Worm (Caenorhabditis elegans): ENCODE data around the gene dmd-3.

Gene dmd-3

DNA sequence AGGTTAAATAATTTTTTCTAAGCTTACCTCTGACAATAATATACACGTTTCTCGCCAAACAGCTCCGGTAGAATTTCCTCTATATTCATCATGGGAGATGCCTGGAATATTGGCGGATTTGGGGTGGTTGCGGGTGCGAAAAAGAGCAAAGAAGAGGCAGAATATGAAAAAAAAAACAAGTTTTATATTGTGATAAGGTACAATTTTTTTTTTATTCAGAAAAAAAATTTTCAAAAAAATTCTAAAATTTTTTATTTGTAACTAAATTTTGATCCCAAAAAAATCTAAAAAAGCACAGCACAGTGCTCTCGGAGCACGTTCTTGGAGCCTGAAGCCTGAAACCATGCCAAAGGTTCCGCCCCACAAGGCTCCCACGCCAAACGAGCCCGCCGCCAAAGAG is at the start of gene dmd-3:
Gene dmd-3, minus strand, starts transcription at position 101 of the 400 bp plus-strand sequence.
- TF ChIP-seq drap-1 (GFP tag; optimal IDR thresholded peaks at IDR 0.05), result no peak
- no peak for TF ChIP-seq mab-5 (tag; optimal IDR thresholded peaks at IDR 0.05)
- no peak for TF ChIP-seq ham-2 (GFP tag; optimal IDR thresholded peaks at IDR 0.05)
- no peak for TF ChIP-seq M03D4.4 (tag; optimal IDR thresholded peaks at IDR 0.05)
- TF ChIP-seq bed-3 (GFP tag; optimal IDR thresholded peaks at IDR 0.05), result no peak
- no peak for TF ChIP-seq nhr-28 (tag; optimal IDR thresholded peaks at IDR 0.05)
- TF ChIP-seq zip-8 (tag; optimal IDR thresholded peaks at IDR 0.05), result no peak
- TF ChIP-seq mep-1 (tag; optimal IDR thresholded peaks at IDR 0.05), result no peak
- no peak for TF ChIP-seq ztf-11 (tag; optimal IDR thresholded peaks at IDR 0.05)
- no peak for TF ChIP-seq unc-62 (GFP tag; optimal IDR thresholded peaks at IDR 0.05)
- TF ChIP-seq ces-1 (GFP tag; optimal IDR thresholded peaks at IDR 0.05), result no peak

DNA sequence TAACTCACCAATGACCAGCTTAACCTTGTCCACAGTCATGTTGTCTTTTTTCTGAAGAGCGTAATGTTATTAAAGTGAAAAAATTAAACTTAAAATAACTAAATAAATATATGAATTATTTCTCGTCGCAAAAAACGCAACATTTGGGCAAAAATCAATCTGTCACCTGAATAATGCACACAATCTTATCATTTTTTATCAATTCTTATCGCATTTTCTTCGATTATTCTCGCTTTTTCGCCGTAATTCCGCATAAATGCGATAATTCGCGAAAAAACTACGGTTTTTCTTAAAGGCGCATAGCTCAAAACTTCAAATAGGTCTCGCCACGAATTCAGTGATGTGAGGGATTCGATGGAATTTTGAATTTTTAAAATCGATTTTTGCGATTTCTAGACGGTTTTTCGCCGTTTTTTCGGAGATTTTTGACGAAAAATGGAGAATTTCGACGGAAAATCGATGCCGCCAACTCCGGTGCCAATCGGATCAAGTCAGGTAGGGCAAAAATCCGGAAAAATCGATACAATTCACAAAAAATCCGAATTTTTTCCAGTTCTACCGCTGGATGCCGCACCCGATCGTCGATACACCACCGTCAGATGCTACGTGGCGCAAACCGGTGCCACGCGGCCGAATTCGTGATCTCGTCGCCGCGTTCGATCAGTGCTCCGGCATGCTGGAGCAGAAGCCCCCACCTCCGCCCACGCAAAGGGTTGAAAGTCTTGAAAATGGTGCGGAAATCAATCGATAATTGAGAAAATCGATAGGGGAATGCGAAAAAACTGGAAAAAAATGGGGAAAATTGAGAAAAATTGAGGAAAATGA is 42.5 kb upstream of the dmd-3 start, which contains the start of the genes Y43F8C.13 and ani-3:
Gene Y43F8C.13, minus strand, starts transcription at position 51 of the 825 bp plus-strand sequence.
Gene ani-3, plus strand, starts transcription at position 385 of the 825 bp plus-strand sequence.
- no peak for TF ChIP-seq mep-1 (tag; optimal IDR thresholded peaks at IDR 0.05)
- no peak for TF ChIP-seq ceh-39 (tag; optimal IDR thresholded peaks at IDR 0.05)
- TF ChIP-seq ces-1 (GFP tag; optimal IDR thresholded peaks at IDR 0.05), result no peak
- no peak for TF ChIP-seq drap-1 (GFP tag; optimal IDR thresholded peaks at IDR 0.05)
- TF ChIP-seq blmp-1 (tag; optimal IDR thresholded peaks at IDR 0.05), result no peak
- TF ChIP-seq ceh-43 (GFP tag; optimal IDR thresholded peaks at IDR 0.05), result no peak
- TF ChIP-seq mab-5 (tag; optimal IDR thresholded peaks at IDR 0.05), result no peak
- no peak for TF ChIP-seq pha-4 (tag; optimal IDR thresholded peaks at IDR 0.05)
- no peak for TF ChIP-seq unc-39 (tag; optimal IDR thresholded peaks at IDR 0.05)
- no peak for TF ChIP-seq unc-120 (tag; optimal IDR thresholded peaks at IDR 0.05; ENCODE audit: poor library complexity, severe bottlenecking)
- TF ChIP-seq lin-32 (GFP tag; optimal IDR thresholded peaks at IDR 0.05), result no peak
- no peak for TF ChIP-seq nhr-237 (tag; optimal IDR thresholded peaks at IDR 0.05)

DNA sequence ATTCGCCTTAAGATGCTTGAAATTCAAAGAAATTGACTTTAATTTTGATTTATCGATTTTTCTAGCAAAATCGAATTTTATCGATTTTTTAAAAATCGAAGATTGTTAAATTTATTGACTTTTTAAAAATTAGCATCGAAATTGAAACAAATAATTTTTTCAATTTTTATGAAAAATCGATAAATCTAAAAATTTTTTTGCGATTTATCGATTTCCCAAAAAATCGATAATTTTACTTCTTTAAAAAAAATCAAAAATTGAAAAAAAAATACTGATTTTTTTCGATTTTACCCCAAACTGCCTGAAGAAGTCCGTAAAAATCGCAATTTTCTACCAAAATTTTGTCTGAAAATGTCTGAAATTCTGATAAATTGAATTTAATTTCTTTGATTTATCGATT is 36.9 kb upstream of the dmd-3 start:
- no peak for TF ChIP-seq nhr-2 (tag; optimal IDR thresholded peaks at IDR 0.05)
- TF ChIP-seq elt-1 (tag; optimal IDR thresholded peaks at IDR 0.05; ENCODE audit: borderline replicate concordance, insufficient read depth), result no peak
- no peak for TF ChIP-seq sem-2 (GFP tag; optimal IDR thresholded peaks at IDR 0.05)
- no peak for TF ChIP-seq mls-2 (tag; optimal IDR thresholded peaks at IDR 0.05)
- no peak for TF ChIP-seq ham-2 (GFP tag; optimal IDR thresholded peaks at IDR 0.05)
- no peak for TF ChIP-seq sptf-1 (tag; optimal IDR thresholded peaks at IDR 0.05)
- no peak for TF ChIP-seq lin-32 (GFP tag; optimal IDR thresholded peaks at IDR 0.05)
- no peak for TF ChIP-seq nhr-237 (tag; optimal IDR thresholded peaks at IDR 0.05)

DNA sequence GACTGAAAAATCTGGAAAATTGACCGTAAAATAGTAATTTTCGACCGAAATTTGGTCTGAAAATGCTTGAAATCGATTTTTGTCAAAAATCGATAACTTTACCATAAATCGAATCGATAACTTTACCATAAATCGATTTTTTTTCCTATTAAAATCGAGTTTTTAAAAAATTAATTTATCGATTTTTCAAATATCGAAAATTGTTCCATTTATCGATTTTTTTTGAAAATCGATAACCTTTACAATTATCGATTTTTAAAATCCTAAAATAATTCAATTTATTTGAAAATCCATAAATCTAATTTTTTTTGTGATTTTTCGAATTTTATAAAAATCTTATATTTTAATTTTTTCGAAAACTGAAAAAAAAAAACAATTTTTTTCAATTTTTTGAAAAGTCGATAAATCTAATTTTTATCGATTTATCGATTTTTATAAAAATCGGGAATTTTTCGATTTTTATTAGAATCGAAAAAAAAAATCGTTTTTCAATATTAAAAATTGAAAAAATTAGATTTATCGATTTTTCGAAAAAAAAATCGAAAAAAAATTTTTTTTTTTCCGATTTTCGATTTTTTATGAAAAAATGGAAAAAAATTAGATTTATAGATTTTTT is 36.3 kb upstream of the dmd-3 start:
- TF ChIP-seq zip-8 (tag; optimal IDR thresholded peaks at IDR 0.05), result no peak
- TF ChIP-seq flh-1 (GFP tag; optimal IDR thresholded peaks at IDR 0.05), result no peak

DNA sequence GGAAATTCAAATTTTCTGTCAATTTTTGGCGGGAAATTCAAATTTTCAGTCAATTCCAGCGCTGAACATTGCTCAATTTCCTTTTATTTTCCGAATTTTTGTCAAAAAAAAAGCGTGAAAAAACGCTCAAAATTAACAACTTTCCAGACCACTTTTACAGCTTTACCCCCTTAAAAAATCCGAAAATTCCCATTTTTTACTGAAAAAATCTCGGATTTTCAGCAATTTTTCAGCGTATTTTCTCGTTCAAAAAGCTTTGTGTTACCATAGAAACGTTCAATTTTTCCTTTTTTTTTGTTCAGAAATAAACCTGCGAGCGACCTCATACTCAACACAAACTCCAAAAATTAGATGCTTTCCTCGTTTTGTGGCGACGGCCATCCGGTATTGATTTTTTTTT is 19.5 kb upstream of the dmd-3 start, which contains the start of gene mrp-7:
Gene mrp-7, plus strand, starts transcription at position 301 of the 400 bp plus-strand sequence.
- no peak for TF ChIP-seq zip-8 (tag; optimal IDR thresholded peaks at IDR 0.05)
- TF ChIP-seq drap-1 (GFP tag; optimal IDR thresholded peaks at IDR 0.05), result no peak
- no peak for TF ChIP-seq mls-2 (tag; optimal IDR thresholded peaks at IDR 0.05)
- no peak for TF ChIP-seq elt-3 (tag; optimal IDR thresholded peaks at IDR 0.05)
- no peak for TF ChIP-seq lin-32 (GFP tag; optimal IDR thresholded peaks at IDR 0.05)
- no peak for TF ChIP-seq unc-120 (tag; optimal IDR thresholded peaks at IDR 0.05; ENCODE audit: poor library complexity, severe bottlenecking)
- TF ChIP-seq sptf-1 (tag; optimal IDR thresholded peaks at IDR 0.05), result no peak
- no peak for TF ChIP-seq nhr-76 (tag; optimal IDR thresholded peaks at IDR 0.05)
- TF ChIP-seq M03D4.4 (tag; optimal IDR thresholded peaks at IDR 0.05), result no peak
